Fruit fly (Drosophila melanogaster) whole organism, embryonic: ENCODE data around the gene CG42494.

Experiments used
- Antp ChIP-seq: fragments of 200-800 bp; sonication (Bioruptor generic); optimal IDR thresholded peaks from 3 replicates; lab custom pipeline; 2016; ENCODE audit warnings: missing biosample characterization, missing genetic modification characterization
- CG10209 ChIP-seq: fragments of 200-800 bp; sonication (Bioruptor generic); optimal IDR thresholded peaks from 3 replicates; lab custom pipeline; 2017; ENCODE audit warnings: missing biosample characterization, mild to moderate bottlenecking, missing genetic modification characterization, missing genetic modification reagents
- CG10366 ChIP-seq: fragments of 200-800 bp; sonication (Bioruptor generic); IDR thresholded peaks from 2 replicates; pipeline ENCODE4 v1.3.6; 2022; ENCODE audit warnings: missing biosample characterization, missing genetic modification characterization
- CG13894 ChIP-seq: fragments of 200-800 bp; sonication (Bioruptor generic); optimal IDR thresholded peaks from 3 replicates; lab custom pipeline; 2018; ENCODE audit warnings: missing biosample characterization, mild to moderate bottlenecking, missing genetic modification characterization, moderate library complexity
- CG14441 ChIP-seq: fragments of 200-800 bp; sonication (Bioruptor generic); IDR thresholded peaks from 2 replicates; pipeline ENCODE4 v1.3.6; 2022; ENCODE audit warnings: missing biosample characterization, missing genetic modification characterization
- CG14710 ChIP-seq: fragments of 200-800 bp; sonication (Bioruptor generic); optimal IDR thresholded peaks from 3 replicates; lab custom pipeline; 2019; ENCODE audit warnings: missing biosample characterization, mild to moderate bottlenecking, missing genetic modification characterization, moderate library complexity
- CG15479 ChIP-seq: fragments of 200-800 bp; sonication (Bioruptor generic); optimal IDR thresholded peaks from 3 replicates; lab custom pipeline; 2019; ENCODE audit warnings: missing biosample characterization, mild to moderate bottlenecking, missing genetic modification characterization, moderate library complexity
- CG15601 ChIP-seq: fragments of 200-800 bp; sonication (Bioruptor generic); optimal IDR thresholded peaks from 3 replicates; lab custom pipeline; 2019; ENCODE audit warnings: missing biosample characterization, mild to moderate bottlenecking, missing genetic modification characterization, moderate library complexity
- CG15696 ChIP-seq: fragments of 200-800 bp; sonication (Bioruptor generic); optimal IDR thresholded peaks from 2 replicates; lab custom pipeline; 2019; ENCODE audit warnings: missing biosample characterization, mild to moderate bottlenecking, missing genetic modification characterization, moderate library complexity
- CG16815 ChIP-seq: fragments of 200-800 bp; sonication (Bioruptor generic); optimal IDR thresholded peaks from 3 replicates; lab custom pipeline; 2017; ENCODE audit warnings: missing biosample characterization, mild to moderate bottlenecking, missing genetic modification characterization
- CG17186 ChIP-seq: fragments of 200-800 bp; sonication (Bioruptor generic); optimal IDR thresholded peaks from 3 replicates; lab custom pipeline; 2017; ENCODE audit warnings: missing biosample characterization, missing genetic modification reagents, missing genetic modification characterization
- CG17361 ChIP-seq: fragments of 200-800 bp; sonication (Bioruptor generic); IDR thresholded peaks from 3 replicates; pipeline ENCODE4 v1.3.6; 2022; ENCODE audit warnings: missing biosample characterization, missing genetic modification characterization
- CG18599 ChIP-seq: fragments of 200-800 bp; sonication (Bioruptor generic); optimal IDR thresholded peaks from 3 replicates; lab custom pipeline; 2017; ENCODE audit warnings: missing biosample characterization, missing genetic modification characterization, mild to moderate bottlenecking, moderate library complexity, missing genetic modification reagents
- CG2116 ChIP-seq: fragments of 200-800 bp; sonication (Bioruptor generic); optimal IDR thresholded peaks from 3 replicates; lab custom pipeline; 2018; ENCODE audit warnings: missing biosample characterization, mild to moderate bottlenecking, missing genetic modification characterization
- CG2712 ChIP-seq: fragments of 200-800 bp; optimal IDR thresholded peaks from 3 replicates; lab custom pipeline; 2019; ENCODE audit warnings: missing biosample characterization, mild to moderate bottlenecking, missing genetic modification characterization, moderate library complexity
- CG32532 ChIP-seq: fragments of 200-800 bp; sonication (Bioruptor generic); IDR thresholded peaks from 2 replicates; pipeline ENCODE4 v1.3.6; 2022; ENCODE audit warnings: missing biosample characterization, missing genetic modification characterization
- CG34422 ChIP-seq: fragments of 200-800 bp; sonication (Bioruptor generic); IDR thresholded peaks from 3 replicates; pipeline ENCODE4 v1.3.6; 2022; ENCODE audit warnings: missing biosample characterization, missing genetic modification characterization
- CG4617 ChIP-seq: fragments of 200-800 bp; sonication (Bioruptor generic); optimal IDR thresholded peaks from 3 replicates; lab custom pipeline; 2016; ENCODE audit warnings: missing biosample characterization, missing genetic modification characterization, borderline replicate concordance
- CG5245 ChIP-seq: fragments of 200-800 bp; sonication (Bioruptor generic); optimal IDR thresholded peaks from 3 replicates; lab custom pipeline; 2016; ENCODE audit warnings: missing biosample characterization, missing genetic modification characterization
- CG6254 ChIP-seq: fragments of 200-800 bp; sonication (Bioruptor generic); optimal IDR thresholded peaks from 3 replicates; lab custom pipeline; 2017; ENCODE audit warnings: mild to moderate bottlenecking, missing biosample characterization, missing genetic modification reagents, missing genetic modification characterization
- CG6765 ChIP-seq: fragments of 200-800 bp; sonication (Bioruptor generic); optimal IDR thresholded peaks from 3 replicates; lab custom pipeline; 2017; ENCODE audit warnings: missing biosample characterization, mild to moderate bottlenecking, missing genetic modification characterization
- CG8388 ChIP-seq: fragments of 200-800 bp; sonication (Bioruptor generic); optimal IDR thresholded peaks from 2 replicates; lab custom pipeline; 2019; ENCODE audit warnings: missing biosample characterization, mild to moderate bottlenecking, missing genetic modification characterization, moderate library complexity
- D19A ChIP-seq: fragments of 200-800 bp; optimal IDR thresholded peaks from 3 replicates; lab custom pipeline; 2019; ENCODE audit warnings: missing biosample characterization, mild to moderate bottlenecking, missing genetic modification characterization, moderate library complexity
- Deaf1 ChIP-seq: fragments of 200-800 bp; optimal IDR thresholded peaks from 3 replicates; lab custom pipeline; 2019; ENCODE audit warnings: missing biosample characterization, mild to moderate bottlenecking, missing genetic modification characterization, moderate library complexity
- Dek ChIP-seq: fragments of 200-800 bp; sonication (Bioruptor generic); optimal IDR thresholded peaks from 3 replicates; lab custom pipeline; 2019; ENCODE audit warnings: missing biosample characterization, mild to moderate bottlenecking, missing genetic modification characterization, moderate library complexity
- Dip2 ChIP-seq: fragments of 200-800 bp; sonication (Bioruptor generic); IDR thresholded peaks from 2 replicates; pipeline ENCODE4 v1.3.6; 2022; ENCODE audit warnings: missing biosample characterization, missing genetic modification characterization
- Drgx ChIP-seq: fragments of 200-800 bp; sonication (Bioruptor generic); IDR thresholded peaks from 2 replicates; pipeline ENCODE4 v1.3.6; 2022; ENCODE audit warnings: missing biosample characterization, missing genetic modification characterization
- E2f2 ChIP-seq: fragments of 200-800 bp; sonication (Bioruptor generic); IDR thresholded peaks from 2 replicates; pipeline ENCODE4 v1.3.6; 2022; ENCODE audit warnings: missing biosample characterization, missing genetic modification characterization
- Eip74EF ChIP-seq, 2 experiments: fragments of 200-800 bp in 1 of 2; fragments of >200 bp in 1 of 2; sonication (Bioruptor generic) in 1 of 2; optimal IDR thresholded peaks; 2 replicates each; lab custom pipeline; 2017 to 2019; ENCODE audit warnings: missing biosample characterization in 2 of 2, missing genetic modification characterization in 2 of 2, mild to moderate bottlenecking in 1 of 2, moderate library complexity in 1 of 2
- Ets65A ChIP-seq: fragments of 200-800 bp; sonication (Bioruptor generic); peaks from one replicate; lab custom pipeline; 2016; ENCODE audit warnings: missing biosample characterization, missing genetic modification characterization
- HHEX ChIP-seq: fragments of 200-800 bp; sonication (Bioruptor generic); optimal IDR thresholded peaks from 3 replicates; lab custom pipeline; 2017; ENCODE audit warnings: missing biosample characterization, mild to moderate bottlenecking, missing genetic modification characterization, missing genetic modification reagents
- HmgZ ChIP-seq: fragments of 200-800 bp; sonication (Bioruptor generic); optimal IDR thresholded peaks from 2 replicates; lab custom pipeline; 2018; ENCODE audit warnings: missing biosample characterization, mild to moderate bottlenecking, missing genetic modification characterization
- Med ChIP-seq: fragments of 200-800 bp; sonication (Bioruptor generic); peaks from one replicate; lab custom pipeline; 2016; ENCODE audit warnings: missing biosample characterization, missing genetic modification characterization, mild to moderate bottlenecking, inconsistent platforms, moderate library complexity
- Pdp1 ChIP-seq, 2 experiments: fragments of 200-800 bp; sonication (Bioruptor generic); optimal IDR thresholded peaks; 3 replicates each; lab custom pipeline; 2016; ENCODE audit warnings: missing biosample characterization in 2 of 2, missing genetic modification characterization in 2 of 2, mild to moderate bottlenecking in 1 of 2, moderate library complexity in 1 of 2
- YL-1 ChIP-seq: fragments of 200-800 bp; sonication (Bioruptor generic); optimal IDR thresholded peaks from 3 replicates; lab custom pipeline; 2017; ENCODE audit warnings: missing biosample characterization, mild to moderate bottlenecking, missing genetic modification characterization
- caup ChIP-seq: fragments of 200-800 bp; sonication (Bioruptor generic); optimal IDR thresholded peaks from 3 replicates; lab custom pipeline; 2017; ENCODE audit warnings: missing biosample characterization, mild to moderate bottlenecking, missing genetic modification characterization, moderate library complexity; ENCODE audit not compliant: severe bottlenecking
- crp ChIP-seq, 2 experiments: fragments of 200-800 bp; sonication (Bioruptor generic); optimal IDR thresholded peaks; 2 replicates in 1 of 2; 3 replicates in 1 of 2; lab custom pipeline; 2017; ENCODE audit warnings: missing biosample characterization in 2 of 2, missing genetic modification characterization in 2 of 2, mild to moderate bottlenecking in 1 of 2, moderate library complexity in 1 of 2
- dpn ChIP-seq, 2 experiments: fragments of 200-800 bp; sonication (Bioruptor generic); optimal IDR thresholded peaks; 3 replicates each; lab custom pipeline; 2016; ENCODE audit warnings: missing biosample characterization in 2 of 2, missing genetic modification characterization in 2 of 2
- gce ChIP-seq: fragments of 200-800 bp; sonication (Bioruptor generic); IDR thresholded peaks from 3 replicates; pipeline ENCODE4 v1.3.6; 2022; ENCODE audit warnings: missing biosample characterization, missing genetic modification characterization
- grau ChIP-seq: fragments of 200-800 bp; optimal IDR thresholded peaks from 3 replicates; lab custom pipeline; 2019; ENCODE audit warnings: missing biosample characterization, mild to moderate bottlenecking, missing genetic modification characterization, moderate library complexity
- ham ChIP-seq: fragments of 200-800 bp; sonication (Bioruptor generic); IDR thresholded peaks from 2 replicates; pipeline ENCODE4 v1.3.6; 2022; ENCODE audit warnings: missing biosample characterization, missing genetic modification characterization
- nau ChIP-seq: fragments of 200-800 bp; sonication (Bioruptor generic); optimal IDR thresholded peaks from 3 replicates; lab custom pipeline; 2017; ENCODE audit warnings: missing biosample characterization, mild to moderate bottlenecking, missing genetic modification characterization, missing genetic modification reagents
- pan ChIP-seq, 4 experiments: fragments of >200 bp in 3 of 4; fragments of 200-800 bp in 1 of 4; sonication (Bioruptor generic) in 1 of 4; optimal IDR thresholded peaks in 3 of 4; IDR thresholded peaks in 1 of 4; 2 replicates each; pipeline versions ENCODE4 v1.3.6 to Lab custom; 2017 to 2022; ENCODE audit warnings: missing biosample characterization in 2 of 4, missing genetic modification characterization in 2 of 4, mixed read lengths in 1 of 4
- pzg ChIP-seq: fragments of 200-800 bp; sonication (Bioruptor generic); optimal IDR thresholded peaks from 3 replicates; lab custom pipeline; 2018; ENCODE audit warnings: missing biosample characterization, mild to moderate bottlenecking, missing genetic modification characterization, moderate library complexity
- repo ChIP-seq: fragments of 200-800 bp; sonication (Bioruptor generic); optimal IDR thresholded peaks from 2 replicates; lab custom pipeline; 2016; ENCODE audit warnings: missing biosample characterization, missing genetic modification characterization
- slbo ChIP-seq: fragments of 200-800 bp; sonication (Bioruptor generic); IDR thresholded peaks from 2 replicates; pipeline ENCODE4 v1.3.6; 2022; ENCODE audit warnings: missing biosample characterization, missing genetic modification characterization
- slp2 ChIP-seq: fragments of 200-800 bp; sonication (Bioruptor generic); optimal IDR thresholded peaks from 2 replicates; lab custom pipeline; 2016; ENCODE audit warnings: missing biosample characterization, missing genetic modification characterization
- yki ChIP-seq: fragments of >200 bp; optimal IDR thresholded peaks from 3 replicates; lab custom pipeline; 2018

The CG42494 gene

DNA sequence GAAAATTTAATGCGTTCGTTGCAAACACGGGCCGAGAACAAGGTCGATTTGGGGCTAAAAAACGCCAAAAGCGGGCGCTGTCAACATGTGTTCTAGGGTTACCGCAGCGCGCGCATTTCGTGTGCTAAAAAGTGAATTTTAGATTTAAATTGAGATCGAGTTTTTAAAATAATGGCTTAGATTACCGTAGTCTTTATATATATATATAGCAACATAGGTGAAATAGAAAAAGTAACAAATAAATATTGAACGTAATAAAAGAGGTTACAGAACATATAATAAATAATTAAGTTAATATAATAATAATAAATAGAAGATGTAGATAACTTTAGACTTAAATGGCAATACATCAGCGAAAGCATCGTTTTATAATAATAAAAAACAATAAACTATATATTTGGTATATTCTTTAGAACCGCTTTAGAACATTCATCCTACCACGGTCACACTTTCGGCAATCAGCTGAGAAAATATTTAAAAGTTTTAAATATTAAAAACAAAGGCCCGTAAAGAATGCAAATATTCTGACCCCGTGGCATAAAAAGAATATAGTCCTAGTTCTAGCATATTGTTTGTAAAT lies 40.7 kb upstream of the CG42494 start, which contains the start of the genes CG11537 and Alg2 (continued):
- TF ChIP-seq Drgx (GFP tag; lab: Robert Waterston, UW) (no peak), CG6765 (GFP tag; lab: Kevin White, UChicago) (no peak), CG15696 (tag; lab: Kevin White, UChicago) (peak; percentile 0), gce (GFP tag; lab: Robert Waterston, UW) (no peak), HmgZ (no peak), CG4617 (GFP tag; lab: Kevin White, UChicago) (no peak), CG16815 (GFP tag; lab: Kevin White, UChicago) (no peak), CG10366 (GFP tag; lab: Robert Waterston, UW) (peak; percentile 29), dpn (GFP tag; optimal IDR thresholded peaks at IDR 0.05; lab: Kevin White, UChicago) (no peak), CG32532 (GFP tag; lab: Robert Waterston, UW) (peak; percentile 52), slbo (peak; percentile 75), yki (no peak), Pdp1 (GFP tag; optimal IDR thresholded peaks at IDR 0.05; lab: Kevin White, UChicago) (peak in 1 of 2 experiments; percentile 19), caup (peak; percentile 42), pzg (GFP tag; lab: Kevin White, UChicago) (peak; percentile 42), CG14441 (0 out of 2 replicates have a peak, but pooled peaks have one; percentile 2), D19A (peak; percentile 21), CG17186 (GFP tag; lab: Kevin White, UChicago) (peak; percentile 24), CG2116 (GFP tag; lab: Kevin White, UChicago) (peak; percentile 35), ham (GFP tag; lab: Robert Waterston, UW) (no peak), grau (tag; lab: Kevin White, UChicago) (peak; percentile 44), CG34422 (GFP tag; lab: Robert Waterston, UW) (0 out of 3 replicates have a peak, but pooled peaks have one; percentile 39), pan (optimal IDR thresholded peaks at IDR 0.05; lab: Kevin White, UChicago) (no peak), pan (GFP tag; optimal IDR thresholded peaks at IDR 0.05 in 1 of 2, IDR thresholded peaks at IDR 0.05 in 1 of 2) (no peak), Dek (tag; lab: Kevin White, UChicago) (peak; percentile 12), Deaf1 (tag; lab: Kevin White, UChicago) (peak; percentile 52), Ets65A (GFP tag; lab: Kevin White, UChicago) (no peak), HHEX (GFP tag; lab: Kevin White, UChicago) (peak; percentile 12), CG5245 (GFP tag; lab: Kevin White, UChicago) (no peak), Eip74EF (GFP tag; optimal IDR thresholded peaks at IDR 0.05; lab: Kevin White, UChicago) (no peak), CG13894 (tag; lab: Kevin White, UChicago) (peak; percentile 5), CG10209 (GFP tag; lab: Kevin White, UChicago) (peak; percentile 34), CG18599 (GFP tag; lab: Kevin White, UChicago) (peak; percentile 39), repo (no peak), Med (GFP tag; lab: Kevin White, UChicago) (peak; percentile 29), YL-1 (GFP tag; lab: Kevin White, UChicago) (no peak), Dip2 (no peak), E2f2 (GFP tag; lab: Robert Waterston, UW) (peak; percentile 36), CG15601 (tag; lab: Kevin White, UChicago) (peak; percentile 32), CG6254 (GFP tag; lab: Kevin White, UChicago) (no peak), nau (no peak), CG8388 (GFP tag; lab: Kevin White, UChicago) (peak; percentile 17), crp (GFP tag; optimal IDR thresholded peaks at IDR 0.05; lab: Kevin White, UChicago) (peak in 1 of 2 experiments; percentile 80), Antp (no peak), CG15479 (no peak), slp2 (no peak), CG17361 (peak; percentile 44; the same call in 2 of the 3 replicates), CG14710 (peak; percentile 56), CG2712 (peak; percentile 45)
